Worm (Caenorhabditis elegans) whole organism, dauer: ENCODE measurements around the gene K07E1.1.

Experiments used
- unc-62 ChIP-seq: sonication (generic microtip); optimal IDR thresholded peaks from 2 replicates; lab custom pipeline; 2017; ENCODE audit warnings: missing biosample characterization, missing genetic modification reagents, missing genetic modification characterization

The K07E1.1 gene

ce11 chrII:4548408-4548807 is 2.5 kb upstream of the K07E1.1 start:
- TF ChIP-seq unc-62 (GFP tag; lab: Kevin White, UChicago): no peak

ce11 chrII:4549983-4550572 is 805 bp upstream of the K07E1.1 start:
- no peak for TF ChIP-seq unc-62 (GFP tag; lab: Kevin White, UChicago)

ce11 chrII:4552088-4552487 is 1.2 kb downstream of the K07E1.1 start:
- TF ChIP-seq unc-62 (GFP tag; lab: Kevin White, UChicago): no peak

DNA sequence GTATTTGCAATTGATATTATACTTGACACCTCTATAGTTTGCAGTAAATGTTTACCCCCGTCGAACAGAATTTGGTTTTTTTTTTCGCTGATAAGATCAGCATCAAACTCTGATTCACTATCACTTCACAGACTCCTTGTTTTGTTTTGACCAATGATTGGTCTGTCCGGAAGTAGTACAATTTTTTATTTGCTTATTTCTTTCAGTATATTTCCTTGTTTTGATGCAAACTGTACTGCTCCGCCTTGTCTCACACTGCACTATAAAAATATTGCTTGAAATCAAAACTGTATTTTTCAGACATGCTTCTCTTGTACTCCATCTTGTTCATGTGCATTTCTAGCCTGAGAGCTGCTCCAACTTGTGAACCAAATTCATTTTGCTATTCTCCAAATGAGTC is 6.6 kb downstream of the K07E1.1 start, which contains the start of gene M03A1.3:
Gene M03A1.3 (plus strand): TSS at position 301 of the 400 bp plus-strand sequence.
- no peak for TF ChIP-seq unc-62 (GFP tag; lab: Kevin White, UChicago)

DNA sequence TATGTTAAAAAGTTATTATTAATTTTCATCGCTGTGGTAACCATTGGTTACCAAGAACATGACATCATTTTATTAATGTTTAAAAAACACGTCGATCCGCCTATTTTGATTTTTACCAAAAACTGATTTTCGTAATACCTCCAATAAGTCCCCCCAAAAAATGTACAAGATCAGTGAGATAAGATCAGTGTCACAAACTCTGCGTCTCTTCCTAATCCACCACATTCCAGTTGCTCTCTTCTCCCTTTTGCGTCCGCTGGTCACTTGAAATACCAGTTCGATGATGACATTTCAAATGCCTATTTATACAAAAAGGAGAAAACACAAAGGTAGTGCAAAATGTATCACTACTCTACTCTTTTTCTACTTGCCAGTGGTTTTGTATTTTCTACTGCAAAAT is 9.2 kb downstream of the K07E1.1 start, which contains the start of gene M03A1.8:
Gene M03A1.8 (plus strand): TSS at position 269 of the 400 bp plus-strand sequence.
- no peak for TF ChIP-seq unc-62 (GFP tag; lab: Kevin White, UChicago)

ce11 chrII:4562503-4563000 is 11.7 kb downstream of the K07E1.1 start, which contains the start of gene dao-2:
Gene dao-2, plus strand, starts transcription at chrII:4562950.
- no peak for TF ChIP-seq unc-62 (GFP tag; lab: Kevin White, UChicago)

- no peak for TF ChIP-seq unc-62 (GFP tag; lab: Kevin White, UChicago)
Observed at ce11 chrII:4565205-4565604, 14.3 kb downstream of the K07E1.1 start.

DNA sequence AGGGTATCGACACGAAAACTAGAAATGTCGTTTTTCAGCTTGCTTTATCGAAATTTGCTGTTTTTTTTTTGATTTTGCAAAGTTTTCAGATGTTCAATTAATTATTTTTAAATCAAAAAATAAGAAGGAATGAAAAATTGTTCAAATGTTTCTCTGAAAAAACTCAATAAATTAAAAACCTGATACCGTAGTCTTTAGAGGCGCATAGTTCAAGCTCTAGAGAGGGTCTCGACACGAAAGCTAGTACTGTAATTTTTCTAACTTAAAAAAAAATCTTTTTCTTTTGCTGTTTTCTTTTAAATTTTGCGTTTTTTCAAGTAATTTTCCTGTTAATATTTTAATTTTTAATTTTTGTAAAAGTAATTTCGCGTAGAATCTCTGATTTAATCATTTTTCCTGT is 15.4 kb downstream of the K07E1.1 start:
- no peak for TF ChIP-seq unc-62 (GFP tag; lab: Kevin White, UChicago)

- no peak for TF ChIP-seq unc-62 (GFP tag; lab: Kevin White, UChicago)
Observed at ce11 chrII:4571112-4571511, 20.2 kb downstream of the K07E1.1 start.

- no peak for TF ChIP-seq unc-62 (GFP tag; lab: Kevin White, UChicago)
Observed at ce11 chrII:4571868-4572267, 21.0 kb downstream of the K07E1.1 start, which contains the start of gene vab-1. Gene vab-1, plus strand, starts transcription at chrII:4572000.

- no peak for TF ChIP-seq unc-62 (GFP tag; lab: Kevin White, UChicago)
Observed at ce11 chrII:4572579-4572978, 21.7 kb downstream of the K07E1.1 start.

ce11 chrII:4573084-4573483 is 22.2 kb downstream of the K07E1.1 start:
- no peak for TF ChIP-seq unc-62 (GFP tag; lab: Kevin White, UChicago)

- no peak for TF ChIP-seq unc-62 (GFP tag; lab: Kevin White, UChicago)
Observed at ce11 chrII:4574658-4575057, 23.8 kb downstream of the K07E1.1 start.

- TF ChIP-seq unc-62 (GFP tag; lab: Kevin White, UChicago): no peak
Observed at ce11 chrII:4575579-4575978, 24.7 kb downstream of the K07E1.1 start.

DNA sequence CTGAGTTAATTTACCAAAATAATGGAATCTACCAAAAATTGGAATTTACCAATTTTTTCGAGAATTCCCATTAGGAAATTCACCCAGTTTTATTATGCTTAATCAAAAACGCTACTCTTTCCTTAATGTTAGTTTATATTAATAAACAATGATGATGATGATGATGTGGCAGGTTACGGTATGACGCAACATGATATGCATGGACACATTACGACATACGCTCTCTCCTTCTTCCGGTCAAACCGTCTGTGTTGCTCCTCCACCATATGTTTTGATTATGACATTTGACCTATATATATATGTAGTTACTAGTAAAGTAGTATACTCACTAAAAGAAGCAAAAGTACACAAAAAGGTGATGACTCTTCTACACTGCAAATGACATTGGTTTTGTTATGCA is 26.5 kb downstream of the K07E1.1 start:
- no peak for TF ChIP-seq unc-62 (GFP tag; lab: Kevin White, UChicago)

DNA sequence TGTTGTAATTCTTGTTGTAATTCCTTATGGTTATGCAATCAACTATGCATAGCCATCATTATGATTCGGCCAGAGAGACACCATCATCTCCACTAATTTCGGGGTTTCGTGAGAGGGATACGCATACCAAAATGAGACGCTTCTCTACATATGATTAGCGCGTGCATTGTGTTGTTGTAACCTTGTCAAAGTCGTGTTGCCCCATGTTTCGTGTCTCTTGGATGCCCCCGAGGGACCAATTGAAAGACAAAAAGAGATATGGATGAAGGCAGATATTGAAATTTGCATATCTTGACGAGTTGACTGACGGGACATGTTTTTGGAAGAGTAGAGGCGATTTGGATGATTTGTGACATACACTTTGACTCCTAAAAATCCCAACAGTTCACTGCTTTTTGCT is 28.5 kb downstream of the K07E1.1 start:
- no peak for TF ChIP-seq unc-62 (GFP tag; lab: Kevin White, UChicago)

DNA sequence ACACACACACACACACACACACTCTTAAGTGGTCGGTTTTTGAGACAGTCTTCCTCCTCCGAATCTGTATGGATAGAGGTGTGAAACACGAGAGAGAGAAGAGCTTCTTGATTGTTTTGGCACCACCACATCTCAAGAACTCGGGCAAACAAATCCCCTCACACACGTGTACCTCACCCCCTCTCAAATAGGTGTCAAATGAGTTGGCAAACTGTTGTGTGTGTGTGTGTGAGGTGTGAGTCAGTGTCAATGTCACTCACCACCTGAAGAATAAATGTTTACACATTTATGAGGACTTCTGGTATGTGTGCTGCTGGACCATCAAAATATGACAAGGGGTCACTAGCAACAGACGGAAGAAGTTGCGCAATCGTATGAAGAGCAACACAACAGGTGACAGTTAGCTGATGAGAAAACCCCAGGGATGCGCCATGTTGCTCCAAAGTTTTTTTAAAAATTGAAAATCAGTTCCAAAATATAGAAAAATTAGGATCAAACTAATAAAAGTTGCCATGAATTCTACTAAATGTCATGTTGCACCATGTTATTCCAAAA is 29.1 kb downstream of the K07E1.1 start:
- TF ChIP-seq unc-62 (GFP tag; lab: Kevin White, UChicago): no peak
